Fruit fly (Drosophila melanogaster) whole organism, embryonic: ENCODE data around the gene CG16775.
"Not testable (repeated sequence)": the region's sequence is repeated elsewhere in the genome, so short reads cannot be mapped to it uniquely, and the experiment has no call there.

ENCODE experiments used
- ATbp ChIP-seq: fragments of 200-800 bp; sonication (Bioruptor generic); optimal IDR thresholded peaks from 2 replicates; lab custom pipeline; 2017; ENCODE audit warnings: missing biosample characterization, mild to moderate bottlenecking, missing genetic modification characterization, missing genetic modification reagents
- Awh ChIP-seq: fragments of 200-800 bp; sonication (Bioruptor generic); IDR thresholded peaks from 2 replicates; pipeline ENCODE4, ENCODE4 v1.3.6; 2022; ENCODE audit warnings: missing biosample characterization, missing genetic modification characterization
- CG1024 ChIP-seq: fragments of 200-800 bp; sonication (Bioruptor generic); IDR thresholded peaks from 2 replicates; pipeline ENCODE4 v1.3.6; 2022; ENCODE audit warnings: missing biosample characterization, missing genetic modification characterization
- CG10274 ChIP-seq: fragments of 200-800 bp; sonication (Bioruptor generic); optimal IDR thresholded peaks from 3 replicates; lab custom pipeline; 2017; ENCODE audit warnings: missing biosample characterization, mild to moderate bottlenecking, missing genetic modification characterization
- CG10654 ChIP-seq: fragments of 200-800 bp; sonication (Bioruptor generic); optimal IDR thresholded peaks from 2 replicates; lab custom pipeline; 2016; ENCODE audit warnings: missing biosample characterization, missing genetic modification characterization
- CG12942 ChIP-seq: fragments of 200-800 bp; sonication (Bioruptor generic); optimal IDR thresholded peaks from 3 replicates; lab custom pipeline; 2016; ENCODE audit warnings: missing biosample characterization, missing genetic modification characterization
- CG13424 ChIP-seq: fragments of 200-800 bp; sonication (Bioruptor generic); optimal IDR thresholded peaks from 2 replicates; lab custom pipeline; 2019; ENCODE audit warnings: missing biosample characterization, mild to moderate bottlenecking, missing genetic modification characterization, moderate library complexity
- CG13775 ChIP-seq: fragments of 200-800 bp; sonication (Bioruptor generic); optimal IDR thresholded peaks from 3 replicates; lab custom pipeline; 2017; ENCODE audit warnings: missing biosample characterization, mild to moderate bottlenecking, missing genetic modification characterization
- CG15696 ChIP-seq: fragments of 200-800 bp; sonication (Bioruptor generic); optimal IDR thresholded peaks from 2 replicates; lab custom pipeline; 2019; ENCODE audit warnings: missing biosample characterization, mild to moderate bottlenecking, missing genetic modification characterization, moderate library complexity
- CG1647 ChIP-seq: fragments of 200-800 bp; sonication (Bioruptor generic); optimal IDR thresholded peaks from 3 replicates; lab custom pipeline; 2016; ENCODE audit warnings: missing biosample characterization, missing genetic modification characterization
- CG16863 ChIP-seq: fragments of 200-800 bp; sonication (Bioruptor generic); optimal IDR thresholded peaks from 3 replicates; lab custom pipeline; 2016; ENCODE audit warnings: missing biosample characterization, missing genetic modification characterization
- CG17328 ChIP-seq: fragments of 200-800 bp; sonication (Bioruptor generic); IDR thresholded peaks from 2 replicates; pipeline ENCODE4 v1.3.6; 2022; ENCODE audit warnings: missing biosample characterization, missing genetic modification characterization
- CG17612 ChIP-seq: fragments of 200-800 bp; sonication (Bioruptor generic); IDR thresholded peaks from 2 replicates; pipeline ENCODE4 v1.3.6; 2022; ENCODE audit warnings: missing biosample characterization, missing genetic modification characterization
- CG2116 ChIP-seq: fragments of 200-800 bp; sonication (Bioruptor generic); optimal IDR thresholded peaks from 3 replicates; lab custom pipeline; 2018; ENCODE audit warnings: missing biosample characterization, mild to moderate bottlenecking, missing genetic modification characterization
- CG2202 ChIP-seq: fragments of 200-800 bp; sonication (Bioruptor generic); optimal IDR thresholded peaks from 2 replicates; lab custom pipeline; 2018; ENCODE audit warnings: missing biosample characterization, mild to moderate bottlenecking, missing genetic modification characterization
- CG2875 ChIP-seq: fragments of 200-800 bp; sonication (Bioruptor generic); optimal IDR thresholded peaks from 2 replicates; lab custom pipeline; 2017; ENCODE audit warnings: missing biosample characterization, mild to moderate bottlenecking, missing genetic modification characterization, missing genetic modification reagents
- CG3838 ChIP-seq: fragments of 200-800 bp; sonication (Bioruptor generic); optimal IDR thresholded peaks from 3 replicates; lab custom pipeline; 2016; ENCODE audit warnings: missing biosample characterization, missing genetic modification characterization
- CG6254 ChIP-seq: fragments of 200-800 bp; sonication (Bioruptor generic); optimal IDR thresholded peaks from 3 replicates; lab custom pipeline; 2017; ENCODE audit warnings: mild to moderate bottlenecking, missing biosample characterization, missing genetic modification reagents, missing genetic modification characterization
- CG7271 ChIP-seq: fragments of 200-800 bp; sonication (Bioruptor generic); optimal IDR thresholded peaks from 2 replicates; lab custom pipeline; 2018; ENCODE audit warnings: missing biosample characterization, mild to moderate bottlenecking, missing genetic modification characterization, moderate library complexity
- Chrac-16 ChIP-seq: fragments of 200-800 bp; sonication (Bioruptor generic); optimal IDR thresholded peaks from 3 replicates; lab custom pipeline; 2016; ENCODE audit warnings: missing biosample characterization, missing genetic modification characterization
- Dp ChIP-seq: fragments of 200-800 bp; sonication (Bioruptor generic); optimal IDR thresholded peaks from 2 replicates; lab custom pipeline; 2018; ENCODE audit warnings: missing biosample characterization, mild to moderate bottlenecking, missing genetic modification characterization, moderate library complexity
- Fer2 ChIP-seq: fragments of 200-800 bp; sonication (Bioruptor generic); optimal IDR thresholded peaks from 2 replicates; lab custom pipeline; 2018; ENCODE audit warnings: missing biosample characterization, mild to moderate bottlenecking, missing genetic modification characterization, moderate library complexity
- HmgZ ChIP-seq: fragments of 200-800 bp; sonication (Bioruptor generic); optimal IDR thresholded peaks from 2 replicates; lab custom pipeline; 2018; ENCODE audit warnings: missing biosample characterization, mild to moderate bottlenecking, missing genetic modification characterization
- Hr78 ChIP-seq, 2 experiments: fragments of 200-800 bp in 1 of 2; fragments of >200 bp in 1 of 2; sonication (Bioruptor generic) in 1 of 2; optimal IDR thresholded peaks; 2 replicates each; lab custom pipeline; 2017 to 2019; ENCODE audit warnings: missing biosample characterization in 2 of 2, missing genetic modification characterization in 2 of 2, mild to moderate bottlenecking in 1 of 2, moderate library complexity in 1 of 2
- Lpt ChIP-seq: fragments of >200 bp; optimal IDR thresholded peaks from 2 replicates; lab custom pipeline; 2018; ENCODE audit warnings: missing biosample characterization, missing genetic modification characterization
- bowl ChIP-seq: fragments of 200-800 bp; sonication (Bioruptor generic); IDR thresholded peaks from 2 replicates; pipeline ENCODE4 v1.3.6; 2022; ENCODE audit warnings: missing biosample characterization, missing genetic modification characterization
- bsh ChIP-seq, 2 experiments: fragments of 200-800 bp; sonication (Bioruptor generic); optimal IDR thresholded peaks; 2 replicates each; lab custom pipeline; 2017 to 2018; ENCODE audit warnings: mild to moderate bottlenecking in 2 of 2, missing biosample characterization in 2 of 2, missing genetic modification characterization in 2 of 2, moderate library complexity in 1 of 2
- cad ChIP-seq: fragments of >200 bp; optimal IDR thresholded peaks from 2 replicates; lab custom pipeline; 2017; ENCODE audit warnings: missing biosample characterization, missing genetic modification characterization
- cas ChIP-seq: fragments of 200-800 bp; sonication (Bioruptor generic); IDR thresholded peaks from 2 replicates; pipeline ENCODE4 v1.3.6; 2022; ENCODE audit warnings: missing biosample characterization, missing genetic modification characterization
- dysf ChIP-seq: fragments of 200-800 bp; sonication (Bioruptor generic); IDR thresholded peaks from 3 replicates; pipeline ENCODE4 v1.3.6; 2022; ENCODE audit warnings: missing biosample characterization, missing genetic modification characterization
- eyg ChIP-seq: fragments of 200-800 bp; sonication (Bioruptor generic); optimal IDR thresholded peaks from 3 replicates; lab custom pipeline; 2016; ENCODE audit warnings: missing biosample characterization, missing genetic modification characterization
- gem ChIP-seq: fragments of 200-800 bp; sonication (Bioruptor generic); optimal IDR thresholded peaks from 2 replicates; lab custom pipeline; 2019; ENCODE audit warnings: missing biosample characterization, mild to moderate bottlenecking, missing genetic modification characterization, moderate library complexity
- hth ChIP-seq: fragments of >200 bp; optimal IDR thresholded peaks from 2 replicates; lab custom pipeline; 2017; ENCODE audit warnings: inconsistent platforms
- lab ChIP-seq: fragments of 200-800 bp; sonication (Bioruptor generic); optimal IDR thresholded peaks from 3 replicates; lab custom pipeline; 2017; ENCODE audit warnings: missing biosample characterization, missing genetic modification characterization, mild to moderate bottlenecking, moderate library complexity, missing genetic modification reagents
- luna ChIP-seq: fragments of 200-800 bp; sonication (Bioruptor generic); optimal IDR thresholded peaks from 2 replicates; lab custom pipeline; 2016; ENCODE audit warnings: missing biosample characterization, missing genetic modification characterization
- odd ChIP-seq: fragments of 200-800 bp; sonication (Bioruptor generic); optimal IDR thresholded peaks from 2 replicates; lab custom pipeline; 2017; ENCODE audit warnings: missing biosample characterization, mild to moderate bottlenecking, missing genetic modification characterization
- otp ChIP-seq: fragments of 200-800 bp; sonication (Bioruptor generic); IDR thresholded peaks from 3 replicates; pipeline ENCODE4, ENCODE4 v1.3.6; 2022; ENCODE audit warnings: missing biosample characterization, missing genetic modification characterization
- psq ChIP-seq: fragments of 200-800 bp; sonication (Bioruptor generic); optimal IDR thresholded peaks from 2 replicates; lab custom pipeline; 2017; ENCODE audit warnings: missing biosample characterization, missing genetic modification characterization
- row ChIP-seq: fragments of 200-800 bp; sonication (Bioruptor generic); IDR thresholded peaks from 3 replicates; pipeline ENCODE4 v1.3.6; 2022; ENCODE audit warnings: missing biosample characterization, missing genetic modification characterization
- sens-2 ChIP-seq: fragments of 200-800 bp; sonication (Bioruptor generic); IDR thresholded peaks from 2 replicates; pipeline ENCODE4 v1.3.6; 2022; ENCODE audit warnings: missing biosample characterization, missing genetic modification characterization
- tin ChIP-seq: fragments of 200-800 bp; sonication (Bioruptor generic); optimal IDR thresholded peaks from 3 replicates; lab custom pipeline; 2016; ENCODE audit warnings: missing biosample characterization, missing genetic modification characterization
- tup ChIP-seq: fragments of 200-800 bp; sonication (Bioruptor generic); optimal IDR thresholded peaks from 2 replicates; lab custom pipeline; 2016; ENCODE audit warnings: missing biosample characterization, mild to moderate bottlenecking, missing genetic modification characterization, moderate library complexity
- wek ChIP-seq: fragments of 200-800 bp; sonication (Bioruptor generic); optimal IDR thresholded peaks from 3 replicates; lab custom pipeline; 2018; ENCODE audit warnings: missing biosample characterization, mild to moderate bottlenecking, missing genetic modification characterization, moderate library complexity
- zf30C ChIP-seq: fragments of 200-800 bp; sonication (Bioruptor generic); optimal IDR thresholded peaks from 3 replicates; lab custom pipeline; 2018; ENCODE audit warnings: missing biosample characterization, mild to moderate bottlenecking, missing genetic modification characterization

The CG16775 gene

dm6 chr3L:17878781-17879360 is 7.6 kb downstream of the CG16775 start, which contains the start of gene CG7408 (continued):
- TF ChIP-seq HmgZ (tag; lab: Kevin White, UChicago) (peak; percentile 10), lab (peak; percentile 4)

- not testable (repeated sequence) for TF ChIP-seq CG6254; CG10274 (GFP tag; lab: Kevin White, UChicago); gem
Observed at dm6 chr3L:17858174-17858573, 28.3 kb downstream of the CG16775 start, which contains the start of gene CG34002. Gene CG34002, plus strand, starts transcription at chr3L:17858474.

DNA sequence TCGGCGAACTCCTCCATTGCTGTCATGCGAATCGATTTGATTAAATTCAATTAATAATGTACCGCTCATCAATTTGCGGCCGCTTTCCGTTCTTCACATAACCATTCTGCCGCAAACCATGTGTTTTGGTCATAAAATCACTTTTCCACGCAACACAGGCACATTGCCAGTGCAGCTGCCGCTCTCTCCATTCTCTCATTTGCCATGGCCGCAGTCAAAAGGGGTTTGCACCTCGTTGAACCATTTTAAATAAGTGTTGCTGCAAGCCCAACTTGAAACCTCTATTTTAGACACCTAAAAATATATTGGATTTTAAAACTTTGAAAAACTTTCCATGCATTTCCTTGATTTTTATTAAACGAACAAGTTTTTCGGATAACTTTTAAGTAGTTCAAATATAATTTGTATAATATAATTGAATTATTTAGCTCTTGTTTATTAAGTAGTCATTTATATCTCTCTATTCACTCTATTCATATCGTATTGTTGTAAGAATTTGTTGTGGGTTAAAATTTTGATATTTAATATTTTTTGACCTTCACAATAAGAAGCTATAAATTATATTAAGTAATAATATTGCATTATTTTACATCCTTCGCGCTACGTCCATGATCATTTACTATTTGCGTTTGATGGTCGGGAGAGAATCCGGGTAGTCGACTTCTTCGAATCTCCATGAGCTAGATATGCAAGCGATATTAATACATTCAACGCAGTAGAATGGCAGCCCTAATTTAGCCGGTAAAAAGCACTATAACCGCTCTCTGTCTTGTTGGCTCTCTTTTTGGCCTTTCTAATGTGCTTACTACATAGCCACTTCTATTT is 29.6 kb downstream of the CG16775 start, which contains the start of gene CG5535:
TSS of gene CG5535 (minus strand) at position 140 of the 825 bp plus-strand sequence.
- TF ChIP-seq CG15696 (peak; percentile 61), CG16863 (GFP tag; lab: Kevin White, UChicago) (no peak), eyg (GFP tag; lab: Kevin White, UChicago) (no peak), tin (peak; percentile 69), dysf (GFP tag; lab: Robert Waterston, UW) (peak; percentile 69), CG17328 (GFP tag; lab: Robert Waterston, UW) (peak; percentile 69), CG13424 (tag; lab: Kevin White, UChicago) (peak; percentile 91), Lpt (no peak), Dp (GFP tag; lab: Kevin White, UChicago) (no peak), psq (GFP tag; lab: Kevin White, UChicago) (peak; percentile 36), CG2116 (GFP tag; lab: Kevin White, UChicago) (peak; percentile 32), CG1024 (GFP tag; lab: Robert Waterston, UW) (peak; percentile 64; the same call in 1 of the 2 replicates), cas (peak; percentile 26; the same call in 1 of the 2 replicates), luna (GFP tag; lab: Kevin White, UChicago) (no peak), CG17612 (GFP tag; lab: Robert Waterston, UW) (peak; percentile 22; the same call in 1 of the 2 replicates), Fer2 (tag; lab: Kevin White, UChicago) (peak; percentile 17), CG13775 (GFP tag; lab: Kevin White, UChicago) (peak; percentile 91), CG1647 (peak; percentile 24), odd (GFP tag; lab: Kevin White, UChicago) (peak; percentile 85), CG3838 (no peak), Hr78 (GFP tag; optimal IDR thresholded peaks at IDR 0.05; lab: Kevin White, UChicago) (peak in 1 of 2 experiments; percentile 77), CG12942 (GFP tag; lab: Kevin White, UChicago) (peak; percentile 37), CG10654 (GFP tag; lab: Kevin White, UChicago) (peak; percentile 43), otp (peak; percentile 72), CG6254 (peak; percentile 41), wek (GFP tag; lab: Kevin White, UChicago) (no peak), row (GFP tag; lab: Robert Waterston, UW) (peak; percentile 88), CG7271 (tag; lab: Kevin White, UChicago) (no peak), bsh (GFP tag; optimal IDR thresholded peaks at IDR 0.05; lab: Kevin White, UChicago) (peak; percentile 68 to 81), Chrac-16 (GFP tag; lab: Kevin White, UChicago) (peak; percentile 64), CG2875 (peak; percentile 48), Awh (peak; percentile 22; the same call in 1 of the 2 replicates), tup (no peak), CG2202 (tag; lab: Kevin White, UChicago) (peak; percentile 63), sens-2 (GFP tag; lab: Robert Waterston, UW) (no peak), zf30C (no peak), bowl (no peak), ATbp (peak; percentile 51), cad (GFP tag; lab: Kevin White, UChicago) (no peak), hth (no peak)
